Fruit fly (Drosophila melanogaster): Measurements from ENCODE around the gene CG7992.

CG7992 gene

DNA sequence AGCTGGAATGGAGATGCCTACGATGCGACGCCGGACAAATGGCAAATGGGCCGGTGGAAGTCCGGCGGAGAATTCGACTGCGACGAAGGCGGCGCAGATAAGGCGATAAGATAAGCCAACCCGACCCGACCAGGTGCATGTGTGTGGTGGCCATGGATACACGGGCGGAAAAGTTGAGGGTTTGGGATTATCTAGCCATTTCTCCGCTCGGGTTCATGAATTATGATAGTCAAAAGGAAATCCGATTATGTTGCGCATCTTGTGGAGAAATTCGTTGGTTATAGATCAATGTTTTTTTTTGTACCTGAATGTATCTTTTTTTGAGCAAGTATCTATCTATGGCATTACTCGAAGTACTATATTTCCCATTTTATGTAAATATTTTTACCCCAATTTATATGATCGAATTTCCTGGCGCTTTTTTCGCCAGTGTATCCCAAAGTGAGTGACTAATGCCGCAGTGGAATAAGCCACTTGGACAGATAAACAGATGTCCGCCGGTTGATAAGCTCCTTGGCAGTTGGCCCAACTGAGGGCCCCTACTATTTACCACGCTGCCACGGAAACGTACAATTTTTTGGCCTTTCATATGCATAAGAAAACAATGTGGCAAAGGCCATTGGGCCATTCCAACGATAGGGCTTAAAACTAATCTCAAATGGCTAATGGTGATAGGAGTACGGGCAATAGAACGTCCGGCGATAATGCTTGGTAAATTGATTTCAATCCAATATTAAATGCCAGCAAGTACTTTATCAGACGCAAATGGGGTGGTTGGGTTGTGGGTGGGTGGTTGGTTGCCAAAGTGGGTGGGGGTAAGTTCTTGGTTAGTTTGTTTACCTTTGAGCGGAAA, at the start of gene CG7992:
Gene CG7992, minus strand, starts transcription at position 51 of the 853 bp plus-strand sequence.
- no peak for TF ChIP-seq CG8478 (optimal IDR thresholded peaks at IDR 0.05)
- TF ChIP-seq CTCF (optimal IDR thresholded peaks at IDR 0.05) = no peak

DNA sequence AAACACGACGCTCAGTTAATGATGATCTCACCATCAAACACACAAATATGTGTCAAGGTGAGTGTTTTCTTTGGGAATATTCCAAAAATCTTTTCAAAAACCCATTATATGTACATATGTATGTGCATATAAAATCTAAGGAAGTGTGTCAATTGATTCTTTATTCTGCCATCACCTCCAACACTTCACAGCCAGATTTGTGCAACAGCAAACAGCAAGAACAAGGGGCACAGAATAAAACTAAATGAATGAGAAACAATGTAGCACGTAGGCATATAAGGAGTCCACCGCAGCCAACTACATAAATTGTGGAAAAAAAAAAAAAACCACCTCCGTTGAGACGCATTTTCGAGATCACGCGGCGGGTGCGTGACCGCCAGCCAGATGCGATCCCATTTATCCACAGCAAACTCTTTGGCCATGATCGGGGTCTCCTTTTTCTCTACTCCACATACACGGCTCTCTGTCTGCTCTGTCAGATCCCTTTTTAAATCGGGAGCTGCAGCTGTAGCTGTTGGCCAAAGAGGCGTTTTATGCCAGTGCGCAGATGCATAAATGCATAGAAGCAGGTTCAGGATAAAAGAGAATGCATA, 48.9 kb upstream of the CG7992 start:
- TF ChIP-seq CTCF (optimal IDR thresholded peaks at IDR 0.05) (no peak), CG8478 (optimal IDR thresholded peaks at IDR 0.05) (no peak)

DNA sequence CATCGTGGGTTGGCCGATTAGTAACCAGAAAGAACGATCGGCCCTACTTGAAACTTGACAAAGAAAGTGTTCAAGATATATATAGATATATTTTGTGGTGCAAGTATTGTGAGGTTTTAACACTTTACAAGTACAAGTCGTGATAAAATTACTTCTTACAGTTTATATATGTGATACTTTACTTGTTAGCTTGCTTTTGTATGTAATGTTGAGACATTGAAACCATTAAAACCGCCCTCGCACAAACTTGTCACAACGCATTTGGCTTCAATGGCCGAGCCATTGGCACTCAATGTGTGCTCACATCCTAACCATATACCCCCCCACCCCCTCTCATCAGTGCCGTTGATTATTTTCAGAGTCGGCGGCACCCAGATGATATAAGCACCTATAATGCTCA, 47.9 kb upstream of the CG7992 start:
- TF ChIP-seq CTCF (optimal IDR thresholded peaks at IDR 0.05) (no peak), CG8478 (optimal IDR thresholded peaks at IDR 0.05) (no peak)

DNA sequence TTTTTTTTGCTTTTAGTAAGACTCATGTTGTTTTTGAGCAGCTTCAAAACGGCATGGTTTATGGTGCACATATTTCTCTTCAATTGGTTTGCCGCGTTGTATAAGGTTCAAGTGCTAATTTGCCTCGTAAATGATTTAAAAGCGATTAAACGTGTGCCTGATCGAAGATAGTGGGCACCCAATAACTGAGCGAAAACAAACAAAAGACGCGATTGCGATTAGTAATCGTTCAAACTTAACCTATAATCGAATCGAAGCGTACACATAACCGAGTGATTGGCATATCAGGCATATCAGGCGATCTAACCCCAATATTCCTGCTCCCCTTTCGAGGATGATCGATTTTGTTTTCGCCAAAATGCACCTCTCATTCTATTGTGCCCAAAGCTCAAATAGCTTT, 47.0 kb upstream of the CG7992 start:
- no peak for TF ChIP-seq CTCF (optimal IDR thresholded peaks at IDR 0.05)
- TF ChIP-seq CG8478 (optimal IDR thresholded peaks at IDR 0.05) = no peak

DNA sequence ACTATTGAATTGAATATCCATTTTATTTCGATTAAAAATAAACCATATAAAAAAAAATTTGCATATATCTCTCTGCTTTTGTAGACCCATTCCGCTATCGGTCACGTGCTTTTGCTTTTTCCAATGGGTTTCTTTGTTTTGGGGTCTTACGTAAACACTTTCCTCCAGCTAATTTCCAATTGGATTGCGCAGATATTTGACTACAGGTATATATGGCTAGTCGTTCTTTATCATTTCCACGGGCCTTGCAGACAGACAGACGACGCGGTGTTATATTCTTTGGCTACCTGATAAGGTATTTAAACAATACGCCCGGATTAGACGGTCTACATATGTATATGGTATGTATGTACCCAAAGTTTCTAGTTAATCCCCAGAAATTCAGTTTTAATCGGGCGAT, 46.3 kb upstream of the CG7992 start:
- no peak for TF ChIP-seq CTCF (optimal IDR thresholded peaks at IDR 0.05)
- TF ChIP-seq CG8478 (optimal IDR thresholded peaks at IDR 0.05) = no peak

DNA sequence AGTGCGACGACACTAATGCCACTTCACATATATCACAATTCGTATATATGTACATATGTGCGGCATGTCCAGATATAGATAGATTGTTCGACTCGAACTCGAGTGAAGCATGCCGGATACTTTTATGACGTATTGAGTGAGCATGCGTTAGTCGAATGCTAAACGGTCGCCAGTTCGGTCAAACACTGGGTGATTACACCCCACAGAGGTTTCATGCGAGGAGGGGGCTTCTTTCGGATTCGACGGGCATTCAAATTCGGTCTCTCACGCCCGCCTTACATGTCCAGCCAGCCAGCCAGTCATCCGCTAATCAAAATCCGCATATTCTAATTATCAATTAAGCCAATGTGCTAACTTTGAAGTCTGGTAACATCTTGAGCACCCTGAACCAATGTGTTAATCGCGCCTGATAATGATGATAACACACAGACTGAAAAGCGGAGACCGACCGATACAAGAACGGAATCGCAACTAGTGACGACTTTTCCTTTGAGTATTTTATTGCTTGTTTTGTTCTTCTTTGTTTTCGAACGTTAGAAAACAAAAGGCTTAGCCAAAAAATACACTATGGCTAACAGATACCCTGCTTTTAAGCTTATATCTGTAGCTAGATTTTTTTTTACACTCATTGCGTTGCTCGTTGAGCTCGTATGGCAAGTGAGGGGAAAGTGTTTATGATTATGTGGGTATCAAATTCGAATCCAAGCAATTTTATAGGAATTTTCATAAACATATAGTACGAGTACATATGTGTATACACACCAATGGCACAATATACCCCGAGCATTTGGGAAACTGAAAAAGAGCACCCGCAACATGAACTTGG, 44.9 kb upstream of the CG7992 start:
- TF ChIP-seq CG8478 (optimal IDR thresholded peaks at IDR 0.05) = no peak
- no peak for TF ChIP-seq CTCF (optimal IDR thresholded peaks at IDR 0.05)

DNA sequence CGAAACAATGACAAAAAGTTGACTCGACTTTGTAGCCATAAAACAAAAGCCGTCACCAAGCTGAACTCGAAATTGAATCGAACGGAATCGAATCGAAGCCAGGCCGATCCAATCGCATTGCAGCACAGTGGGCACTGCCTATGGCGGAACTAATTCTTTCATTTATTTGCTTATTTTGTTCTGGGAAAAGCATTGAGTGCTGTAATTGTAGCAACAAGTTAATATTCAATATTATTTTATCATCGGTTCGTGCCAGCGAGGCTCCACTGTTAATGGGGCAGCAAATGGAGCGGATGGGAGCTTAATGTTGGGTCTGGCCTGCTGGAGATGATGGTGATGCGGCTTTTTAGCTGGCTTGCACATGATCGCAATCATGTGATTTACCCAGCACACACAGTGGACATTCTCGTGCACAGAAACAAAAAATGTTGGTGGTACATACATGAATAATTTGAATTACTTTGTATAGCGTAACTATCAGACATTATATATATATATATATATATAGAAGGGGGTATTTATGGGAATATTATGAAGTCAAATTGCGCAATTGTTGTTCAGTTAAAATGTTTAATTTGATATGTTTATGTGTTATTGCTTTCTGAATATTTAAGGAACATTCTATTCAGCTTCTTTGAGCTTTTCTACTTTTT, 42.4 kb upstream of the CG7992 start:
- TF ChIP-seq CG8478 (optimal IDR thresholded peaks at IDR 0.05) (no peak), CTCF (optimal IDR thresholded peaks at IDR 0.05) (no peak)

DNA sequence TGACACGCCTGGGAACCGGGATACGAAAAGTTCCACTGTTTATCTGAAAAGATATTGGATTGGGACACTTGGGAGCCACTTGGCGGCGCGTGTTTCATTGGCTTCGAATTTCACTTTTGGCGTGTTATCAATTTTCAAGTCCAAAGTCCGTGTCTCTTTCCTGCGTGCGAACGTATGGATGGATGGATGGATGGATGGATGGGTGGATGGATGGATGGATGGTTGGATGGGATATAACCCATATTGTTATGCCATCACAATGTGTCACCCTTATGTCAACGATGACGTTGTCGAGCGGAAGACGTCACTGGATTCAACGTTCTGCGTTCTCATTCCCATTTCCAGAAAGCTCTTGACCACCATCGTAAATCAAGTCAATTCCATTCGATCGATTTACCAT, 40.7 kb upstream of the CG7992 start:
- TF ChIP-seq CG8478 (optimal IDR thresholded peaks at IDR 0.05) = no peak
- no peak for TF ChIP-seq CTCF (optimal IDR thresholded peaks at IDR 0.05)

DNA sequence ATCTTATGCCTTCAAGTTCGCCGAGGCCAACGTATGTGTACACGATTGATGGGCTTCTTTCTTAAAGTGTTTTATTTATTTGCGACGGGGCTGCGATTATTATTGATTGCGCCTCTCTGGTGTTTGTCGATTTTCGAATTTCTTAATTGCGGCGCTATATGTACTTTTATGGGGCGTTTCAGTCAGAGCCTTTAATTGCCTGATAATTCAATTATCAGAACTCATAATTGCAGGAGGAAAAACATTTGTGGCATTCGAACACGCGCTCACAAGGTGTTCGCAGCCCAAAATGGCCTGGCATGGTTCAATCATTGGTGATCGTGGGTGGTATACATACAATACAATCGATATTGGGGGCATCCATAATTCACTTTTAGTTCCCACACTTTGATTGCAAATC, 39.2 kb upstream of the CG7992 start:
- TF ChIP-seq CG8478 (optimal IDR thresholded peaks at IDR 0.05) (no peak), CTCF (optimal IDR thresholded peaks at IDR 0.05) (no peak)

DNA sequence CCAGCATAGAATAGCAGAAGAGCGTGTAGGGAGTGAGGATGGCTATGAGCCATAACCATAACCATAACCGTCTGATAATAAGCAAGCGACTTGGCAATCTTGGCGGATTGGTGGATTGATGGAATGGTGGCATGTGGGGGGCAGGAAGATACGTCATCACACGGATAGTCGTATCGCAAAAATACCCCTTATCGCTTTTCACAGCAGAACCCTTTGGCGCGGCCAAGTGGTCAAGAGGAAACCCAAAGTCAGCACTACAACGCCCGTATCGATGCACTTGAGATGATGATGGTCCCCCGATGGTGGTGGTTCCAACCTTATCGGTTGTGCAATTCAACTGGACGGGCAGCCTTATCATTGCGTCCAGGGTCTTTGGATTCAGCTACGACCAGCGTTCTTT, 38.4 kb upstream of the CG7992 start:
- TF ChIP-seq CTCF (optimal IDR thresholded peaks at IDR 0.05) (no peak), CG8478 (optimal IDR thresholded peaks at IDR 0.05) (no peak)

DNA sequence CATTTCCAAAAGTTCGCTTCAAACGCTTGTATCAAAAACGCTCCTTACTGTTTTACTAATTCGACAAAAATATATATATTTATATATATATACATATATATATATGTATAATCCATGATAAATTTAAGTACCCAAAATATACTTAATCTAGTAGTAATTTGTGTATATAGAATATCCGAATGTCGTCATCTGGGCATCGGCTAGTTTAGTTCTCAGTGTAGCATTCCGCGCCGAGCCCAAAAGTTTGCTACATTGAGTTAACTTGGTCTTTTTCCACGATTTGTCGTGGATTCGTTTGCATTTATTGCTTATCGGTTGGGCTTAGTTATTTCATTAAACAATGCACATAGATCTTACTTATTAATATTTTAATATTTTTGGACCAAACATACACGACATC, 34.2 kb upstream of the CG7992 start:
- TF ChIP-seq CG8478 (optimal IDR thresholded peaks at IDR 0.05) (no peak), CTCF (optimal IDR thresholded peaks at IDR 0.05) (no peak)

DNA sequence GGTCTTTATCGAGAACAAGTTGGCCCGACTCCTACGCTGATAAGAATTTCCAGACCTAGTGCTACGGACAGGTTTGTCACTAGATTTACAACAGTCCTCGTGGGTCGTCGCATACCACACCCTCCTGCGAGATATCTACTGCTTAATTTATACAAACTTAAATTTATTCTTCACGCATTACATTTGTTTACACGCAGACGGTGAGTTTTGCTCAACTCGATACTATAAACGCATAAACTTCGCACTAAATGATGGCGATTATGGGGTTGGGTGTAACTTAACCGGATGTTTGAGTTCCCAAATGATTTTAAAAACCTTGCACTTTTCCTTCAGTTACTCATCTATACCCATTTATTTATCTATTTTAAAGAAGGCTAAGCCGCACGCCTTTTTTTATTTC, 33.6 kb upstream of the CG7992 start:
- TF ChIP-seq CTCF (optimal IDR thresholded peaks at IDR 0.05) (no peak), CG8478 (optimal IDR thresholded peaks at IDR 0.05) (no peak)

DNA sequence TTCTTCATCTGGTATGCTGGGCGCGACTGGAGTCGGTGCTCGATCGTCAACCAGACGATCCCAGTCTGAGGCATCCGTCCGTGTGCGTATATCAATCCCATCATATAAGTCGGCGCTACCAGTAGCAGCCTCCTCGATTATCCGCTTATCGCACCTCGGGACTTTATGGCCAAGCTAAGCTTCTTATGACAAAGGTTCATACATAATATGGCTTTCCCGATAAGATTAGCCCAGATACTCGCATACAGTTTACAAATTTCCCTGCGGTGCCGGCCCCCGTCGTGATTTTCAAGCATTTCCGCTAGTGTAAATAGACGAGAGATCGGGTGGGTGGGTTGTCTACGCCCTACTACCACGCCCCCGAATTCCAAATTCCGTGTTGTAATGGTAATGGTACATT, 33.2 kb upstream of the CG7992 start, which contains the start of gene CG8028:
Gene CG8028, minus strand, starts transcription at position 101 of the 400 bp plus-strand sequence.
- TF ChIP-seq CTCF (optimal IDR thresholded peaks at IDR 0.05) (no peak), CG8478 (optimal IDR thresholded peaks at IDR 0.05) (no peak)

DNA sequence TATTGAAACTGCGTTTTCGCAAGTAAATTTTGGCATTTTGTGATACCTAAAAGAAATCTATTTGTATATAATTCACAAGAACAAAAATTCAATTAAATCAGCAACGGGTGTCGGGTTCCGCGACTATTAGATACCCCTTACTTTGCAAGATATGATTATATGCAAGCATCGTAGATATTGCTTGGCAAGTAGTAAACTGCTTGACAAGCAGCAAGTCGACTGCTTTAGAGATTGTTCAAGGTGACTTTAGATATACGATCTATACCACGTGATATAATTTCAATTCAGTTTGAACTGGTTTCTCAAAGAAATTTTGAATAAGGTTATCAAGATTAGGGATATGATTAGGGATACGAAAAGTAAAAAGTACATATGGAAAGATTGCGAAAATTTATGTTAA, 31.3 kb upstream of the CG7992 start:
- no peak for TF ChIP-seq CG8478 (optimal IDR thresholded peaks at IDR 0.05)
- no peak for TF ChIP-seq CTCF (optimal IDR thresholded peaks at IDR 0.05)

DNA sequence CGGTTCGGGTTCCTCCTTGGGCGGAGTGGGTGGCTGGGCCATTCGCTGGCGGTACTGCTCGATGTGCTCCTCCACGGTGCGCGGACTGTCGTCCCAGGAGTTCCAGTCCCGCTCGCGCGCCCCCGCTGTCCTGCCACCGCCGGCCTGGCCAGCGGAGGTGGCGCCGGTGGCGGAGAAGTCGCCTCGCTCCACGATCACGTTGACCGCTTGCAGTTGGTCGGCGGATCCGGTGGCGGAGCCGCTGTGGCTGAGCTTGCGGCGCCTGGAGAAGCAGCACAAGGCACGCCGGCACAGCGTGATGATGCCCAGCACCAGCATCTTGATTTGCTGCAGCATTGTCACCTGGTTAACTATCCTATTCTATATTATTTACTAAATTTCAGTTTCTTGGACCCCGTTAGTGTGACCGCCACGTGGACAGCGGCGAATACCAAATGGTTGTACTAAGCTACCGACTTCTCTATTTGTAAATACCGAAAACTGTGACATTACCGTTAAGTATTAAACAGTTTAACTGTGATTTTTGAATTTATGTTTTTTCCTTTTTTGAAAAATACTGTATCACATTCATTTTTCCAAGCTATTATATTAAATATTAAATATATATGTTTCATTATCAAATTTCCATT, 29.6 kb upstream of the CG7992 start, which contains the start of the genes CG32537 and CG32536:
Gene CG32537, minus strand, starts transcription at position 51 of the 629 bp plus-strand sequence.
Gene CG32536, minus strand, starts transcription at position 410 of the 629 bp plus-strand sequence.
- TF ChIP-seq CG8478 (optimal IDR thresholded peaks at IDR 0.05) = no peak
